Fruit fly (Drosophila melanogaster): ENCODE data around the gene aub.

Gene aub

dm6 chr2L:11010999-11011398 lies 9.7 kb upstream of the aub start, which contains the start of the genes Art8 and dUTPase (continued):
- TF ChIP-seq phol (tag; optimal IDR thresholded peaks at IDR 0.05) (peak; percentile 80), Hmr (GFP tag; optimal IDR thresholded peaks at IDR 0.05) (no peak), CG8765 (GFP tag; IDR thresholded peaks at IDR 0.05) (peak; percentile 24), CG17568 (GFP tag; optimal IDR thresholded peaks at IDR 0.05) (no peak), CG16813 (GFP tag; IDR thresholded peaks at IDR 0.05; ENCODE audit: partially characterized antibody) (peak; percentile 85), dmrt99B (tag; optimal IDR thresholded peaks at IDR 0.05) (no peak), Ets97D (GFP tag; optimal IDR thresholded peaks at IDR 0.05) (peak; percentile 66), Hr39 (optimal IDR thresholded peaks at IDR 0.05) (no peak), ro (GFP tag; IDR thresholded peaks at IDR 0.05) (no peak), fru (optimal IDR thresholded peaks at IDR 0.05) (no peak), MTF-1 (GFP tag; optimal IDR thresholded peaks at IDR 0.05; ENCODE audit: borderline replicate concordance) (no peak), cato (GFP tag; optimal IDR thresholded peaks at IDR 0.05; ENCODE audit: borderline replicate concordance) (peak; percentile 57), ken (GFP tag; IDR thresholded peaks at IDR 0.05) (peak; percentile 62; the same call in 1 of the 3 replicates), CG14014 (GFP tag; IDR thresholded peaks at IDR 0.05) (peak; percentile 63), CG10654 (GFP tag; optimal IDR thresholded peaks at IDR 0.05) (peak; percentile 70), tin (GFP tag; optimal IDR thresholded peaks at IDR 0.05) (peak; percentile 77), eve (GFP tag; optimal IDR thresholded peaks at IDR 0.05) (no peak), Spps (tag; optimal IDR thresholded peaks at IDR 0.05) (peak; percentile 48), NC2α (GFP tag; optimal IDR thresholded peaks at IDR 0.05) (peak; percentile 8), nmo (GFP tag; optimal IDR thresholded peaks at IDR 0.05) (peak; percentile 86), Lim3 (GFP tag; IDR thresholded peaks at IDR 0.05) (no peak), Meics (GFP tag; optimal IDR thresholded peaks at IDR 0.05) (peak; percentile 63), CG10366 (GFP tag; IDR thresholded peaks at IDR 0.05) (peak; percentile 42), maf-S (GFP tag; optimal IDR thresholded peaks at IDR 0.05) (peak; percentile 3), Pdp1 (GFP tag; optimal IDR thresholded peaks at IDR 0.05) (peak; percentile 21 to 61), CG5180 (GFP tag; optimal IDR thresholded peaks at IDR 0.05) (no peak), tx (GFP tag; optimal IDR thresholded peaks at IDR 0.05) (no peak), Fer3 (tag; optimal IDR thresholded peaks at IDR 0.05) (peak; percentile 65), gce (GFP tag; IDR thresholded peaks at IDR 0.05) (no peak), Nf-YB (GFP tag; optimal IDR thresholded peaks at IDR 0.05) (peak; percentile 75), p53 (GFP tag; optimal IDR thresholded peaks at IDR 0.05) (no peak), Camta (GFP tag; optimal IDR thresholded peaks at IDR 0.05) (peak; percentile 15), YL-1 (GFP tag; optimal IDR thresholded peaks at IDR 0.05) (peak; percentile 82), HmgD (GFP tag; optimal IDR thresholded peaks at IDR 0.05) (no peak), sqz (GFP tag; optimal IDR thresholded peaks at IDR 0.05) (no peak), CG11085 (GFP tag; IDR thresholded peaks at IDR 0.05) (no peak), MESR4 (GFP tag; optimal IDR thresholded peaks at IDR 0.05) (peak; percentile 26), hth (optimal IDR thresholded peaks at IDR 0.05) (no peak), CG42726 (GFP tag; IDR thresholded peaks at IDR 0.05; ENCODE audit: partially characterized antibody) (peak; percentile 78), CG11696 (GFP tag; IDR thresholded peaks at IDR 0.05) (0 out of 2 replicates have a peak, but pooled peaks have one; percentile 29), zen2 (GFP tag; IDR thresholded peaks at IDR 0.05; ENCODE audit: partially characterized antibody) (no peak; the same call in 2 of the 3 replicates), vvl (GFP tag; IDR thresholded peaks at IDR 0.05) (peak; percentile 76), CG3065 (GFP tag; optimal IDR thresholded peaks at IDR 0.05) (peak; percentile 48), insv (GFP tag; optimal IDR thresholded peaks at IDR 0.05) (peak in 1 of 2 experiments; percentile 25), CG17359 (tag; optimal IDR thresholded peaks at IDR 0.05) (peak; percentile 66), otp (GFP tag; IDR thresholded peaks at IDR 0.05) (peak; percentile 35; the same call in 1 of the 3 replicates), psq (GFP tag; optimal IDR thresholded peaks at IDR 0.05) (peak; percentile 22), Antp (GFP tag; optimal IDR thresholded peaks at IDR 0.05) (peak; percentile 39), tio (GFP tag; optimal IDR thresholded peaks at IDR 0.05) (peak; percentile 53), CG7786 (GFP tag; optimal IDR thresholded peaks at IDR 0.05) (peak; percentile 13), run (tag; optimal IDR thresholded peaks at IDR 0.05) (no peak), tap (tag; optimal IDR thresholded peaks at IDR 0.05) (no peak)

All from whole organism, embryonic.